Worm (Caenorhabditis elegans) whole organism, early embryonic: ENCODE measurements around the gene cah-4.

Experiments
- B0310.2 ChIP-seq: sonication (generic microtip); optimal IDR thresholded peaks from 2 replicates; lab custom pipeline; 2016; ENCODE audit warnings: mild to moderate bottlenecking, missing genetic modification characterization, missing compliant biosample characterization
- F13C5.2 ChIP-seq: sonication (generic microtip); optimal IDR thresholded peaks from 2 replicates; lab custom pipeline; 2017; ENCODE audit warnings: mild to moderate bottlenecking, missing genetic modification characterization, inconsistent platforms, missing compliant biosample characterization
- aly-1 ChIP-seq: sonication (generic microtip); optimal IDR thresholded peaks from 2 replicates; lab custom pipeline; 2016; ENCODE audit warnings: missing genetic modification characterization, missing compliant biosample characterization
- ama-1 ChIP-seq: fragments of 150-350 bp; optimal IDR thresholded peaks from 2 replicates; lab custom pipeline; 2014
- ceh-13 ChIP-seq: fragments of 200-800 bp; sonication (Bioruptor generic); optimal IDR thresholded peaks from 2 replicates; lab custom pipeline; 2018; ENCODE audit warnings: mild to moderate bottlenecking, missing genetic modification characterization, missing compliant biosample characterization
- ceh-36 ChIP-seq: sonication (generic microtip); optimal IDR thresholded peaks from 2 replicates; lab custom pipeline; 2016; ENCODE audit warnings: missing genetic modification characterization, inconsistent platforms, missing compliant biosample characterization
- ets-7 ChIP-seq: sonication (generic microtip); optimal IDR thresholded peaks from 2 replicates; lab custom pipeline; 2016; ENCODE audit warnings: missing genotype, missing genetic modification characterization, missing compliant biosample characterization
- flt-1 ChIP-seq: fragments of 200-800 bp; sonication (Bioruptor generic); IDR thresholded peaks from 2 replicates; pipeline ENCODE4 v1.3.6; 2022; ENCODE audit warnings: missing genetic modification characterization, missing compliant biosample characterization
- hmbx-1 ChIP-seq: sonication (generic microtip); optimal IDR thresholded peaks from 2 replicates; lab custom pipeline; 2016; ENCODE audit warnings: mild to moderate bottlenecking, missing genetic modification characterization, missing compliant biosample characterization
- hmg-4 ChIP-seq: fragments of 200-800 bp; sonication (Bioruptor generic); optimal IDR thresholded peaks from 2 replicates; lab custom pipeline; 2018; ENCODE audit warnings: mild to moderate bottlenecking, missing genetic modification characterization, missing compliant biosample characterization
- hnd-1 ChIP-seq: sonication (generic microtip); optimal IDR thresholded peaks from 2 replicates; lab custom pipeline; 2016; ENCODE audit warnings: missing genetic modification characterization, missing compliant biosample characterization
- pes-1 ChIP-seq: fragments of 200-800 bp; sonication (Bioruptor generic); IDR thresholded peaks from 2 replicates; pipeline ENCODE4 v1.3.6; 2022; ENCODE audit warnings: missing genetic modification reagents, missing genetic modification characterization, missing compliant biosample characterization
- scrt-1 ChIP-seq: fragments of 200-800 bp; sonication (Bioruptor generic); IDR thresholded peaks from 2 replicates; pipeline ENCODE4 v1.3.6; 2022; ENCODE audit warnings: missing genetic modification characterization, missing compliant biosample characterization
- sea-1 ChIP-seq: fragments of 200-800 bp; sonication (Bioruptor generic); conservative IDR thresholded peaks from 2 replicates; pipeline ENCODE4 v1.3.6; 2022; ENCODE audit warnings: missing genetic modification characterization, missing compliant biosample characterization
- tbx-11 ChIP-seq: fragments of 200-800 bp; sonication (Bioruptor generic); IDR thresholded peaks from 2 replicates; pipeline ENCODE4 v1.3.6; 2022; ENCODE audit warnings: missing genetic modification characterization, missing compliant biosample characterization
- tbx-37 ChIP-seq: fragments of 200-800 bp; sonication (Bioruptor generic); conservative IDR thresholded peaks from 2 replicates; pipeline ENCODE4 v1.3.6; 2022; ENCODE audit warnings: missing genetic modification reagents, missing genetic modification characterization, missing compliant biosample characterization
- tra-4 ChIP-seq: sonication (generic microtip); optimal IDR thresholded peaks from 2 replicates; lab custom pipeline; 2017; ENCODE audit warnings: missing genetic modification characterization, missing compliant biosample characterization

The cah-4 gene

DNA sequence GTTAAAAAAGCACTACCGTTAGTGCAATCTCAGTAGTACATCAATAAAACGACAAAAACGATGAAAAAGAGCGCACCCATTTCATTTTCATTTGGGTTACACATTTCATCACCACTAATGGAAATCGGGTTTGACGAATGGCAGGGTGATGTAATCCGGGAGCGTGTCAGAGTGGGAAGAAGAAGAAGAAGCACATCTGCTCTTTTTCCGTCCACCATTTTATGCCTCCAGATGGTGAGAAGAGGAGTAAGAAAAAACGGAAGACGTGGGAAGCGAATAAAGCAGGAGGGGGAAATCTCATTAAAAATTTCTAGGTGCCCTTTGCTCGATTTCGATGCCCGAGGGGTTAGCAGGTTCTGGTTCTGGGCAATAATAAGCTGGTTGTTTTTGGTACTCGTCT is 36.3 kb upstream of the cah-4 start:
- TF ChIP-seq ceh-36 (no peak), hnd-1 (tag; lab: Kevin White, UChicago) (no peak), aly-1 (no peak), pes-1 (GFP tag; lab: Robert Waterston, UW) (no peak), hmg-4 (GFP tag; lab: Kevin White, UChicago) (no peak), scrt-1 (GFP tag; lab: Robert Waterston, UW) (no peak), flt-1 (no peak), B0310.2 (tag; lab: Kevin White, UChicago) (no peak), ama-1 (lab: Kevin White, UChicago) (no peak), tbx-37 (GFP tag; lab: Robert Waterston, UW) (no peak), hmbx-1 (tag; lab: Kevin White, UChicago) (no peak), ceh-13 (GFP tag; lab: Kevin White, UChicago) (no peak), F13C5.2 (tag; lab: Kevin White, UChicago) (no peak), tra-4 (no peak), sea-1 (GFP tag; lab: Robert Waterston, UW) (no peak)

- no peak for TF ChIP-seq F13C5.2 (tag; lab: Kevin White, UChicago)
- no peak for TF ChIP-seq pes-1 (GFP tag; lab: Robert Waterston, UW)
- TF ChIP-seq scrt-1 (GFP tag; lab: Robert Waterston, UW): no peak
- TF ChIP-seq ets-7 (tag; lab: Kevin White, UChicago): no peak
- TF ChIP-seq flt-1: no peak
- no peak for TF ChIP-seq hnd-1 (tag; lab: Kevin White, UChicago)
- TF ChIP-seq aly-1: no peak
- no peak for TF ChIP-seq tbx-37 (GFP tag; lab: Robert Waterston, UW)
- TF ChIP-seq sea-1 (GFP tag; lab: Robert Waterston, UW): no peak
- TF ChIP-seq tra-4: no peak
- no peak for TF ChIP-seq B0310.2 (tag; lab: Kevin White, UChicago)
- TF ChIP-seq ceh-13 (GFP tag; lab: Kevin White, UChicago): no peak
- no peak for TF ChIP-seq tbx-11
These were observed 35.9 kb upstream of the cah-4 start for ce11 chrX:13506493-13506892.

ce11 chrX:13507233-13507632 is 35.1 kb upstream of the cah-4 start, which contains the start of gene H06A10.1:
Gene H06A10.1, plus strand, starts transcription at chrX:13507533.
- no peak for TF ChIP-seq sea-1 (GFP tag; lab: Robert Waterston, UW)
- TF ChIP-seq tra-4: no peak
- TF ChIP-seq ets-7 (tag; lab: Kevin White, UChicago): no peak
- no peak for TF ChIP-seq B0310.2 (tag; lab: Kevin White, UChicago)
- no peak for TF ChIP-seq ceh-36

DNA sequence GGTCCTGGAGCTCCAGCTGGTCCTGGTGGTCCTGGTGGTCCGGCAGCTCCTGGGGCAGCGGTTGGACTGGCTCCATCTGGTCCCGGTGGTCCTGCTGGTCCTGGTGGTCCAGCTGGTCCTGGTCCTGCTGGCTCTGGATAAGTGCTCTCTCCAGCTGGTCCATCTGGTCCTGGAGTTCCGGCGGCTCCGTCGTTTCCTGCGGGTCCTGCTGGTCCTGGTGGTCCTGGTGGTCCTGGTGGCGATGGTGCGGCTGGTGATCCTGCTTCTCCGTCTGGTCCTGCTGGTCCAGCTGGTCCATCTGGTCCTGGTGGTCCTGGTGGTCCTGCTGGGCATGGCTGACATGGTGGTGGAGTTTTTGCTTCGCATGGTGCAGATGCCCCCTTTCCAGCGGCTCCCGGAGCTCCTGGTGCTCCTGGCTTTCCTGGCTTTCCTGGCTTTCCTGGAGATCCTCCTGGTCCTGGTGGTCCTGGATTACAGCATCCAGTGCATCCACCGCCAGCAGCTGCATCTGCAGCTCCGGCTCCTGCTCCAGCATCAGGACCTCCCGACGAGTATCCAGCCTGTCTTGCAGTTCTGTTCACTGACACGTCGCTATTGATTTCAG is 32.0 kb upstream of the cah-4 start:
- TF ChIP-seq pes-1 (GFP tag; lab: Robert Waterston, UW) (no peak), F13C5.2 (tag; lab: Kevin White, UChicago) (no peak), hmg-4 (GFP tag; lab: Kevin White, UChicago) (no peak), aly-1 (no peak)

DNA sequence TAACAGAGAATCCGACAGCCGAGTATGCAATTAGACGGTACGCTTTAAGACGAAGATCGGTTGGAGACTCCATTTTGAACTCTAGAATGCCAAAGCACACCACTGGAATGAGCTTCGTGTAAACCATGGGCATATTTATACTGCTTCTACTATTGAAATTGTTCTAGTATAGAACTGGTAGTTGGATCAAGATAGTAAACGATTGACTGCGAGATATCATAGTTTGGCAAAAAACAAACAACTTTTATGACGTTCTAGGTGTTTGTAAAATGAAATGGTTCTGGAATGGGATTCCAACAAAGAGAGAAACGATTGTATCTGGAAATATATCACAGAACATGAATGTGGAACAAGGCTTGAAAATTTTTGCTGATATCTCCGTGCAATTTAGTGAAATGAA is 31.4 kb upstream of the cah-4 start, which contains the start of gene col-185:
Gene col-185 (minus strand): TSS at position 101 of the 400 bp plus-strand sequence.
- TF ChIP-seq pes-1 (GFP tag; lab: Robert Waterston, UW) (no peak), ceh-36 (no peak), F13C5.2 (tag; lab: Kevin White, UChicago) (no peak), tbx-11 (no peak), aly-1 (no peak), ama-1 (lab: Kevin White, UChicago) (no peak)

- TF ChIP-seq hmbx-1 (tag; lab: Kevin White, UChicago) (peak; percentile 63), F13C5.2 (tag; lab: Kevin White, UChicago) (peak; percentile 87), ceh-13 (GFP tag; lab: Kevin White, UChicago) (peak; percentile 69), tra-4 (peak; percentile 36), sea-1 (GFP tag; lab: Robert Waterston, UW) (peak; percentile 92), tbx-37 (GFP tag; lab: Robert Waterston, UW) (peak; percentile 86), pes-1 (GFP tag; lab: Robert Waterston, UW) (peak; percentile 90), scrt-1 (GFP tag; lab: Robert Waterston, UW) (peak; percentile 87), aly-1 (peak; percentile 76), ceh-36 (peak; percentile 70), tbx-11 (peak; percentile 84), flt-1 (peak; percentile 86), hnd-1 (tag; lab: Kevin White, UChicago) (peak; percentile 73), B0310.2 (tag; lab: Kevin White, UChicago) (peak; percentile 73), ama-1 (lab: Kevin White, UChicago) (no peak), ets-7 (tag; lab: Kevin White, UChicago) (peak; percentile 72), hmg-4 (GFP tag; lab: Kevin White, UChicago) (peak; percentile 86)
These were observed 30.6 kb upstream of the cah-4 start for ce11 chrX:13511796-13512195.

ce11 chrX:13514384-13514783 is 28.0 kb upstream of the cah-4 start:
- TF ChIP-seq hnd-1 (tag; lab: Kevin White, UChicago) (no peak), aly-1 (no peak), ceh-36 (no peak), flt-1 (no peak), hmg-4 (GFP tag; lab: Kevin White, UChicago) (no peak), tbx-11 (no peak), tbx-37 (GFP tag; lab: Robert Waterston, UW) (no peak), F13C5.2 (tag; lab: Kevin White, UChicago) (no peak), pes-1 (GFP tag; lab: Robert Waterston, UW) (no peak), ama-1 (lab: Kevin White, UChicago) (no peak), hmbx-1 (tag; lab: Kevin White, UChicago) (no peak)
